Worm (Caenorhabditis elegans): Measurements from ENCODE around the gene srv-4.

ce11 chrIV:4269308-4269707 is 18.9 kb downstream of the srv-4 start, which contains the start of gene F36A4.3:
- TF ChIP-seq lsy-2 (tag; optimal IDR thresholded peaks at IDR 0.05) (no peak), nhr-237 (tag; optimal IDR thresholded peaks at IDR 0.05) (no peak), nhr-77 (tag; optimal IDR thresholded peaks at IDR 0.05) (no peak), nhr-12 (tag; optimal IDR thresholded peaks at IDR 0.05) (no peak), nhr-11 (tag; optimal IDR thresholded peaks at IDR 0.05) (no peak)
